Fruit fly (Drosophila melanogaster) whole organism, embryonic: Measurements from ENCODE around the gene Amacr.

Source experiments
- Awh ChIP-seq: fragments of 200-800 bp; sonication (Bioruptor generic); IDR thresholded peaks from 2 replicates; pipeline ENCODE4, ENCODE4 v1.3.6; 2022; ENCODE audit warnings: missing biosample characterization, missing genetic modification characterization
- CG11456 ChIP-seq: fragments of 200-800 bp; sonication (Bioruptor generic); IDR thresholded peaks from 3 replicates; pipeline ENCODE4 v1.3.6; 2022; ENCODE audit warnings: missing biosample characterization, missing genetic modification characterization
- CG11695 ChIP-seq: fragments of 200-800 bp; sonication (Bioruptor generic); IDR thresholded peaks from 3 replicates; pipeline ENCODE4 v1.3.6; 2022; ENCODE audit warnings: missing biosample characterization, missing genetic modification characterization
- CG12071 ChIP-seq: fragments of 200-800 bp; sonication (Bioruptor generic); optimal IDR thresholded peaks from 3 replicates; lab custom pipeline; 2018; ENCODE audit warnings: missing biosample characterization, mild to moderate bottlenecking, missing genetic modification characterization
- CG12236 ChIP-seq: fragments of 200-800 bp; sonication (Bioruptor generic); optimal IDR thresholded peaks from 2 replicates; lab custom pipeline; 2016; ENCODE audit warnings: missing biosample characterization, missing genetic modification characterization
- CG13624 ChIP-seq: fragments of 200-800 bp; sonication (Bioruptor generic); optimal IDR thresholded peaks from 2 replicates; lab custom pipeline; 2016; ENCODE audit warnings: missing biosample characterization, missing genetic modification characterization
- CG14441 ChIP-seq: fragments of 200-800 bp; sonication (Bioruptor generic); IDR thresholded peaks from 2 replicates; pipeline ENCODE4 v1.3.6; 2022; ENCODE audit warnings: missing biosample characterization, missing genetic modification characterization
- CG18619 ChIP-seq: fragments of 200-800 bp; sonication (Bioruptor generic); optimal IDR thresholded peaks from 3 replicates; lab custom pipeline; 2017; ENCODE audit warnings: missing biosample characterization, mild to moderate bottlenecking, missing genetic modification characterization
- CG2129 ChIP-seq: fragments of 200-800 bp; sonication (Bioruptor generic); IDR thresholded peaks from 2 replicates; pipeline ENCODE4 v1.3.6; 2022; ENCODE audit warnings: missing biosample characterization, missing genetic modification characterization; ENCODE audit not compliant: partially characterized antibody
- CG3065 ChIP-seq: fragments of 200-800 bp; sonication (Bioruptor generic); optimal IDR thresholded peaks from 2 replicates; lab custom pipeline; 2016; ENCODE audit warnings: missing biosample characterization, missing genetic modification characterization
- CG32772 ChIP-seq: fragments of 200-800 bp; sonication (Bioruptor generic); IDR thresholded peaks from 2 replicates; pipeline ENCODE4 v1.3.6; 2022; ENCODE audit warnings: missing biosample characterization, missing genetic modification characterization
- CG4404 ChIP-seq: fragments of 200-800 bp; sonication (Bioruptor generic); IDR thresholded peaks from 2 replicates; pipeline ENCODE4 v1.3.6; 2022; ENCODE audit warnings: missing biosample characterization, missing genetic modification characterization
- CG4424 ChIP-seq: fragments of 200-800 bp; sonication (Bioruptor generic); optimal IDR thresholded peaks from 3 replicates; lab custom pipeline; 2016; ENCODE audit warnings: missing biosample characterization, missing genetic modification characterization
- CG6175 ChIP-seq: fragments of 200-800 bp; sonication (Bioruptor generic); IDR thresholded peaks from 3 replicates; pipeline ENCODE4 v1.3.6; 2022; ENCODE audit warnings: missing biosample characterization, missing genetic modification characterization
- CG8281 ChIP-seq: fragments of 200-800 bp; sonication (Bioruptor generic); optimal IDR thresholded peaks from 2 replicates; lab custom pipeline; 2018; ENCODE audit warnings: missing biosample characterization, mild to moderate bottlenecking, missing genetic modification characterization, moderate library complexity
- CG9437 ChIP-seq: fragments of 200-800 bp; sonication (Bioruptor generic); optimal IDR thresholded peaks from 2 replicates; lab custom pipeline; 2018; ENCODE audit warnings: missing biosample characterization, mild to moderate bottlenecking, missing genetic modification characterization
- CkIIα-i1 ChIP-seq: fragments of 200-800 bp; sonication (Bioruptor generic); IDR thresholded peaks from 2 replicates; pipeline ENCODE4 v1.3.6; 2022; ENCODE audit warnings: missing biosample characterization, missing genetic modification characterization
- Deaf1 ChIP-seq: fragments of 200-800 bp; optimal IDR thresholded peaks from 3 replicates; lab custom pipeline; 2019; ENCODE audit warnings: missing biosample characterization, mild to moderate bottlenecking, missing genetic modification characterization, moderate library complexity
- HLH3B ChIP-seq: fragments of 200-800 bp; sonication (Bioruptor generic); IDR thresholded peaks from 2 replicates; pipeline ENCODE4 v1.3.6; 2022; ENCODE audit warnings: missing biosample characterization, missing genetic modification characterization
- HLHmδ ChIP-seq: fragments of 200-800 bp; sonication (Bioruptor generic); optimal IDR thresholded peaks from 2 replicates; lab custom pipeline; 2018; ENCODE audit warnings: missing biosample characterization, mild to moderate bottlenecking, missing genetic modification characterization, moderate library complexity
- Hr78 ChIP-seq, 2 experiments: fragments of 200-800 bp in 1 of 2; fragments of >200 bp in 1 of 2; sonication (Bioruptor generic) in 1 of 2; optimal IDR thresholded peaks; 2 replicates each; lab custom pipeline; 2017 to 2019; ENCODE audit warnings: missing biosample characterization in 2 of 2, missing genetic modification characterization in 2 of 2, mild to moderate bottlenecking in 1 of 2, moderate library complexity in 1 of 2
- Max ChIP-seq: fragments of 200-800 bp; sonication (Bioruptor generic); optimal IDR thresholded peaks from 2 replicates; lab custom pipeline; 2016; ENCODE audit warnings: missing biosample characterization, mild to moderate bottlenecking, missing genetic modification characterization
- Nf-YC ChIP-seq: fragments of 200-800 bp; optimal IDR thresholded peaks from 3 replicates; lab custom pipeline; 2019; ENCODE audit warnings: missing biosample characterization, mild to moderate bottlenecking, missing genetic modification characterization, moderate library complexity
- NfI ChIP-seq: fragments of 200-800 bp; sonication (Bioruptor generic); optimal IDR thresholded peaks from 3 replicates; lab custom pipeline; 2018; ENCODE audit warnings: missing biosample characterization, mild to moderate bottlenecking, missing genetic modification characterization, moderate library complexity
- Pdp1 ChIP-seq, 2 experiments: fragments of 200-800 bp; sonication (Bioruptor generic); optimal IDR thresholded peaks; 3 replicates each; lab custom pipeline; 2016; ENCODE audit warnings: missing biosample characterization in 2 of 2, missing genetic modification characterization in 2 of 2, mild to moderate bottlenecking in 1 of 2, moderate library complexity in 1 of 2
- Sin3A ChIP-seq: fragments of >200 bp; optimal IDR thresholded peaks from 2 replicates; lab custom pipeline; 2018
- Usf ChIP-seq: fragments of 200-800 bp; sonication (Bioruptor generic); optimal IDR thresholded peaks from 2 replicates; lab custom pipeline; 2017; ENCODE audit warnings: missing genotype, missing biosample characterization, missing genetic modification characterization
- Vsx1 ChIP-seq: fragments of 200-800 bp; sonication (Bioruptor generic); optimal IDR thresholded peaks from 2 replicates; lab custom pipeline; 2017; ENCODE audit warnings: missing biosample characterization, mild to moderate bottlenecking, missing genetic modification characterization, missing genetic modification reagents
- ara ChIP-seq: fragments of 200-800 bp; sonication (Bioruptor generic); IDR thresholded peaks from 2 replicates; pipeline ENCODE4 v1.3.6; 2022; ENCODE audit warnings: missing biosample characterization, missing genetic modification characterization
- dm ChIP-seq: fragments of 200-800 bp; sonication (Bioruptor generic); optimal IDR thresholded peaks from 3 replicates; lab custom pipeline; 2016; ENCODE audit warnings: missing biosample characterization, missing genetic modification characterization
- fd3F ChIP-seq: fragments of 200-800 bp; sonication (Bioruptor generic); optimal IDR thresholded peaks from 2 replicates; lab custom pipeline; 2018; ENCODE audit warnings: missing biosample characterization, mild to moderate bottlenecking, missing genetic modification characterization, moderate library complexity
- fd96Cb ChIP-seq: fragments of 200-800 bp; sonication (Bioruptor generic); optimal IDR thresholded peaks from 2 replicates; lab custom pipeline; 2018; ENCODE audit warnings: missing biosample characterization, mild to moderate bottlenecking, missing genetic modification characterization, moderate library complexity
- gcm ChIP-seq: fragments of 200-800 bp; sonication (Bioruptor generic); optimal IDR thresholded peaks from 2 replicates; lab custom pipeline; 2019; ENCODE audit warnings: missing biosample characterization, mild to moderate bottlenecking, missing genetic modification characterization, moderate library complexity
- gfzf ChIP-seq: fragments of 200-800 bp; sonication (Bioruptor generic); optimal IDR thresholded peaks from 2 replicates; lab custom pipeline; 2016; ENCODE audit warnings: missing biosample characterization, mild to moderate bottlenecking, missing genetic modification characterization, moderate library complexity
- gsb ChIP-seq: fragments of 200-800 bp; sonication (Bioruptor generic); IDR thresholded peaks from 2 replicates; pipeline ENCODE4 v1.3.6; 2022; ENCODE audit warnings: missing biosample characterization, missing genetic modification characterization
- hb ChIP-seq: fragments of 200-800 bp; sonication (Bioruptor generic); IDR thresholded peaks from 3 replicates; pipeline ENCODE4 v1.3.6; 2022; ENCODE audit warnings: missing biosample characterization, missing genetic modification characterization; ENCODE audit not compliant: partially characterized antibody
- ken ChIP-seq: fragments of 200-800 bp; sonication (Bioruptor generic); IDR thresholded peaks from 3 replicates; pipeline ENCODE4 v1.3.6; 2022; ENCODE audit warnings: missing biosample characterization, missing genetic modification characterization
- lab ChIP-seq: fragments of 200-800 bp; sonication (Bioruptor generic); optimal IDR thresholded peaks from 3 replicates; lab custom pipeline; 2017; ENCODE audit warnings: missing biosample characterization, missing genetic modification characterization, mild to moderate bottlenecking, moderate library complexity, missing genetic modification reagents
- nerfin-1 ChIP-seq: fragments of 200-800 bp; sonication (Bioruptor generic); optimal IDR thresholded peaks from 3 replicates; lab custom pipeline; 2019; ENCODE audit warnings: missing biosample characterization, mild to moderate bottlenecking, missing genetic modification characterization, moderate library complexity
- org-1 ChIP-seq: fragments of 200-800 bp; sonication (Bioruptor generic); optimal IDR thresholded peaks from 2 replicates; lab custom pipeline; 2017; ENCODE audit warnings: missing biosample characterization, missing genetic modification characterization
- pan ChIP-seq, 4 experiments: fragments of >200 bp in 3 of 4; fragments of 200-800 bp in 1 of 4; sonication (Bioruptor generic) in 1 of 4; optimal IDR thresholded peaks in 3 of 4; IDR thresholded peaks in 1 of 4; 2 replicates each; pipeline versions ENCODE4 v1.3.6 to Lab custom; 2017 to 2022; ENCODE audit warnings: missing biosample characterization in 2 of 4, missing genetic modification characterization in 2 of 4, mixed read lengths in 1 of 4
- sd ChIP-seq: fragments of 200-800 bp; sonication (Bioruptor generic); optimal IDR thresholded peaks from 3 replicates; lab custom pipeline; 2018; ENCODE audit warnings: missing biosample characterization, mild to moderate bottlenecking, missing genetic modification characterization, moderate library complexity
- slbo ChIP-seq: fragments of 200-800 bp; sonication (Bioruptor generic); IDR thresholded peaks from 2 replicates; pipeline ENCODE4 v1.3.6; 2022; ENCODE audit warnings: missing biosample characterization, missing genetic modification characterization
- sug ChIP-seq: fragments of 200-800 bp; optimal IDR thresholded peaks from 2 replicates; lab custom pipeline; 2019; ENCODE audit warnings: missing biosample characterization, mild to moderate bottlenecking, missing genetic modification characterization, moderate library complexity
- vnd ChIP-seq: fragments of 200-800 bp; sonication (Bioruptor generic); IDR thresholded peaks from 3 replicates; pipeline ENCODE4 v1.3.6; 2022; ENCODE audit warnings: missing biosample characterization, missing genetic modification characterization; ENCODE audit not compliant: partially characterized antibody
- vvl ChIP-seq: fragments of 200-800 bp; sonication (Bioruptor generic); IDR thresholded peaks from 2 replicates; pipeline ENCODE4 v1.3.6; 2022; ENCODE audit warnings: missing biosample characterization, missing genetic modification characterization
- yki ChIP-seq: fragments of >200 bp; optimal IDR thresholded peaks from 3 replicates; lab custom pipeline; 2018

The Amacr gene

dm6 chr2L:20799991-20800897, 48.1 kb upstream of the Amacr start (continued):
- TF ChIP-seq gcm (GFP tag; lab: Kevin White, UChicago) (peak; percentile 47), CG11456 (GFP tag; lab: Robert Waterston, UW) (peak; percentile 78), HLHmδ (GFP tag; lab: Kevin White, UChicago) (no peak), CG8281 (tag; lab: Kevin White, UChicago) (no peak), sd (peak; percentile 35), hb (GFP tag; lab: Robert Waterston, UW) (no peak), CG11695 (GFP tag; lab: Robert Waterston, UW) (peak; percentile 71; the same call in 1 of the 3 replicates), CG18619 (GFP tag; lab: Kevin White, UChicago) (peak; percentile 66), sug (tag; lab: Kevin White, UChicago) (peak; percentile 71), vvl (GFP tag; lab: Robert Waterston, UW) (peak; percentile 89), ken (GFP tag; lab: Robert Waterston, UW) (peak; percentile 35; the same call in 1 of the 3 replicates), Usf (GFP tag; lab: Kevin White, UChicago) (peak; percentile 25), lab (GFP tag; lab: Kevin White, UChicago) (peak; percentile 92), CG3065 (no peak), Awh (GFP tag; lab: Robert Waterston, UW) (peak; percentile 59; the same call in 1 of the 2 replicates), yki (lab: Kevin White, UChicago) (no peak), Hr78 (GFP tag; optimal IDR thresholded peaks at IDR 0.05; lab: Kevin White, UChicago) (no peak), CG32772 (GFP tag; lab: Robert Waterston, UW) (peak; percentile 74), fd96Cb (tag; lab: Kevin White, UChicago) (peak; percentile 25), Sin3A (lab: Kevin White, UChicago) (no peak), dm (peak; percentile 23), slbo (peak; percentile 89), CkIIα-i1 (0 out of 2 replicates have a peak, but pooled peaks have one; percentile 20), nerfin-1 (no peak), Deaf1 (tag; lab: Kevin White, UChicago) (peak; percentile 77), CG2129 (GFP tag; lab: Robert Waterston, UW) (no peak), gsb (GFP tag; lab: Robert Waterston, UW) (peak; percentile 47; the same call in 1 of the 2 replicates), Nf-YC (tag; lab: Kevin White, UChicago) (peak; percentile 33), gfzf (GFP tag; lab: Kevin White, UChicago) (no peak), HLH3B (GFP tag; lab: Robert Waterston, UW) (peak; percentile 68), CG12071 (GFP tag; lab: Kevin White, UChicago) (peak; percentile 77), Pdp1 (GFP tag; optimal IDR thresholded peaks at IDR 0.05; lab: Kevin White, UChicago) (peak; percentile 72 to 83), CG14441 (GFP tag; lab: Robert Waterston, UW) (peak; percentile 70), Max (GFP tag; lab: Kevin White, UChicago) (peak; percentile 59), CG4404 (peak; percentile 72), fd3F (GFP tag; lab: Kevin White, UChicago) (peak; percentile 66), NfI (GFP tag; lab: Kevin White, UChicago) (peak; percentile 78), vnd (no peak), pan (optimal IDR thresholded peaks at IDR 0.05; lab: Kevin White, UChicago) (no peak), pan (GFP tag; optimal IDR thresholded peaks at IDR 0.05 in 1 of 2, IDR thresholded peaks at IDR 0.05 in 1 of 2) (peak in 1 of 2 experiments; percentile 77), CG13624 (GFP tag; lab: Kevin White, UChicago) (peak; percentile 86), CG4424 (peak; percentile 64), Vsx1 (GFP tag; lab: Kevin White, UChicago) (peak; percentile 52), CG9437 (peak; percentile 41), org-1 (peak; percentile 74), ara (GFP tag; lab: Robert Waterston, UW) (peak; percentile 73), CG6175 (peak; percentile 58; the same call in 1 of the 3 replicates), CG12236 (peak; percentile 40)
